Fruit fly (Drosophila melanogaster): Measurements from ENCODE around the gene HDAC1.

The HDAC1 gene

dm6 chr3L:4613083-4613482 lies 13.5 kb upstream of the HDAC1 start:
- TF ChIP-seq N (GFP tag; optimal IDR thresholded peaks at IDR 0.05) (no peak), sage (GFP tag; optimal IDR thresholded peaks at IDR 0.05) (peak; percentile 77), tai (GFP tag; optimal IDR thresholded peaks at IDR 0.05) (peak; percentile 70), CrebA (GFP tag; optimal IDR thresholded peaks at IDR 0.05; ENCODE audit: borderline replicate concordance) (no peak), woc (GFP tag; optimal IDR thresholded peaks at IDR 0.05) (peak; percentile 82), ey (GFP tag; optimal IDR thresholded peaks at IDR 0.05) (peak; percentile 78), Dfd (GFP tag; optimal IDR thresholded peaks at IDR 0.05) (no peak), Myc (optimal IDR thresholded peaks at IDR 0.05) (no peak), psq (GFP tag; optimal IDR thresholded peaks at IDR 0.05) (peak; percentile 83), GATAd (GFP tag; optimal IDR thresholded peaks at IDR 0.05) (no peak), br (GFP tag; optimal IDR thresholded peaks at IDR 0.05) (peak; percentile 71), Jra (GFP tag; optimal IDR thresholded peaks at IDR 0.05) (peak; percentile 22), Hr83 (GFP tag; optimal IDR thresholded peaks at IDR 0.05; ENCODE audit: poor library complexity, severe bottlenecking) (peak; percentile 24), rgr (GFP tag; optimal IDR thresholded peaks at IDR 0.05) (peak; percentile 89), foxo (GFP tag; optimal IDR thresholded peaks at IDR 0.05) (peak; percentile 45 to 77), Vsx2 (GFP tag; optimal IDR thresholded peaks at IDR 0.05; ENCODE audit: partially characterized antibody) (no peak), pan (optimal IDR thresholded peaks at IDR 0.05) (peak; percentile 47), Hr78 (GFP tag; optimal IDR thresholded peaks at IDR 0.05) (no peak), fru (GFP tag; optimal IDR thresholded peaks at IDR 0.05) (peak; percentile 77), OdsH (GFP tag; optimal IDR thresholded peaks at IDR 0.05) (peak; percentile 90), h (GFP tag; optimal IDR thresholded peaks at IDR 0.05) (peak; percentile 89), dmrt93B (GFP tag; optimal IDR thresholded peaks at IDR 0.05) (peak; percentile 74), jim (GFP tag; optimal IDR thresholded peaks at IDR 0.05) (no peak), HLH106 (tag; optimal IDR thresholded peaks at IDR 0.05) (peak; percentile 82), sv (GFP tag; optimal IDR thresholded peaks at IDR 0.05) (peak; percentile 82), CG9705 (GFP tag; optimal IDR thresholded peaks at IDR 0.05) (peak; percentile 45), Hnf4 (GFP tag; optimal IDR thresholded peaks at IDR 0.05) (peak; percentile 67), Rel (GFP tag; optimal IDR thresholded peaks at IDR 0.05) (peak; percentile 5), Rel (tag; optimal IDR thresholded peaks at IDR 0.05) (no peak), Sp1 (GFP tag; optimal IDR thresholded peaks at IDR 0.05) (peak; percentile 76), Mio (GFP tag; optimal IDR thresholded peaks at IDR 0.05) (no peak), usp (GFP tag; optimal IDR thresholded peaks at IDR 0.05) (no peak), brk (GFP tag; optimal IDR thresholded peaks at IDR 0.05) (peak; percentile 69), CG32264 (GFP tag; optimal IDR thresholded peaks at IDR 0.05) (peak; percentile 81), Dif (GFP tag; optimal IDR thresholded peaks at IDR 0.05; ENCODE audit: partially characterized antibody) (no peak), dl (GFP tag; optimal IDR thresholded peaks at IDR 0.05; ENCODE audit: insufficient read depth in 1 of 2, partially characterized antibody in 2 of 2) (no peak), Abd-B (GFP tag; optimal IDR thresholded peaks at IDR 0.05) (no peak), lola (GFP tag; optimal IDR thresholded peaks at IDR 0.05) (no peak), dsf (GFP tag; optimal IDR thresholded peaks at IDR 0.05; ENCODE audit: borderline replicate concordance) (peak; percentile 27)

dm6 chr3L:4613846-4614247 lies 12.7 kb upstream of the HDAC1 start:
- no peak for TF ChIP-seq Jra (GFP tag; optimal IDR thresholded peaks at IDR 0.05)
- TF ChIP-seq Myc (optimal IDR thresholded peaks at IDR 0.05) = no peak
- no peak for TF ChIP-seq lola (GFP tag; optimal IDR thresholded peaks at IDR 0.05)
- TF ChIP-seq dl (GFP tag; optimal IDR thresholded peaks at IDR 0.05; ENCODE audit: insufficient read depth in 1 of 2, partially characterized antibody in 2 of 2) = no peak
- no peak for TF ChIP-seq dmrt93B (GFP tag; optimal IDR thresholded peaks at IDR 0.05)
- no peak for TF ChIP-seq tai (GFP tag; optimal IDR thresholded peaks at IDR 0.05)
- TF ChIP-seq psq (GFP tag; optimal IDR thresholded peaks at IDR 0.05) = no peak
- TF ChIP-seq Dfd (GFP tag; optimal IDR thresholded peaks at IDR 0.05) = no peak
- no peak for TF ChIP-seq Hr78 (GFP tag; optimal IDR thresholded peaks at IDR 0.05)
- TF ChIP-seq fru (GFP tag; optimal IDR thresholded peaks at IDR 0.05) = no peak

- no peak for TF ChIP-seq woc (GFP tag; optimal IDR thresholded peaks at IDR 0.05)
- TF ChIP-seq brk (GFP tag; optimal IDR thresholded peaks at IDR 0.05) = no peak
- no peak for TF ChIP-seq Dif (GFP tag; optimal IDR thresholded peaks at IDR 0.05; ENCODE audit: partially characterized antibody)
- TF ChIP-seq Hr83 (GFP tag; optimal IDR thresholded peaks at IDR 0.05; ENCODE audit: poor library complexity, severe bottlenecking) = no peak
- no peak for TF ChIP-seq pan (optimal IDR thresholded peaks at IDR 0.05)
- TF ChIP-seq lola (GFP tag; optimal IDR thresholded peaks at IDR 0.05) = no peak
- TF ChIP-seq h (GFP tag; optimal IDR thresholded peaks at IDR 0.05) = no peak
Observed at dm6 chr3L:4615064-4615463, 11.5 kb upstream of the HDAC1 start.

Measured in whole organism, wandering third instar larva.